Fruit fly (Drosophila melanogaster) Kc167 (cell line): ENCODE measurements around the gene Ddx1.

ENCODE experiments used
- Myc ChIP-seq: fragments of >200 bp; optimal IDR thresholded peaks from 2 replicates; lab custom pipeline; 2017; ENCODE audit warnings: missing external identifiers
- Sin3A ChIP-seq: fragments of >200 bp; optimal IDR thresholded peaks from 2 replicates; lab custom pipeline; 2018; ENCODE audit warnings: missing external identifiers
- h ChIP-seq: fragments of >200 bp; optimal IDR thresholded peaks from 3 replicates; lab custom pipeline; 2018; ENCODE audit warnings: missing external identifiers
- insv ChIP-seq: fragments of >200 bp; optimal IDR thresholded peaks from 3 replicates; lab custom pipeline; 2018; ENCODE audit warnings: missing external identifiers
- psq ChIP-seq: fragments of >200 bp; optimal IDR thresholded peaks from 2 replicates; lab custom pipeline; 2017; ENCODE audit warnings: missing external identifiers
- ttk ChIP-seq: sonication (Bioruptor generic); optimal IDR thresholded peaks from 2 replicates; lab custom pipeline; 2017; ENCODE audit warnings: missing external identifiers

Ddx1 gene

DNA sequence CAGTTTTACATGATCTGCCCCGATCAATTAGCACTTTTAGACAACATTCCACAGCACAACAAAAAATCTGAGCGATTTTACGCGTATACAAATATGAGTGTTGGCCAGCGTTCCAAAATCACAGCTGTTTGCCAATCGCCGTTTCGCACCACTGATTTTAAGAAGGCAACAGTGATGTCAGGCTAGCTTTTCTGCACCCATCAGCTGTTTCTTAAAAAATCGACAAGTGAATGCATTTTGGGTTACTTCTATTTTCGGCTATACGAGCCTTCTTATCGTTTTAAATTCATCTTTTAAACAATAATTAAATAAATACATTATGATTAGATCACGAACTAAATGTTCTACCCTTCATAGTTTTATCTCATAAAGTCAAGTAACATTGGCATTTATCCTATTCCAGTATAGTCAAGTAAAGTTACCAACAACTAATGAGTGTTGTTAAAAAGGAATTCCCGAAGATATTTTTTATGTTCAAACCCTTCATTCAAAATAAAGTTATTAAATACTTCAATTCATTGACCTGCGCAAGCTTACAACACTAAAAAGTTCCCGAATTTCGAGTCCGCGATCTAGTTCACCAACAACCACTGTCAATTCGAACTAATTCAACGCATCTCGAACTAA lies at the start of gene Ddx1, which contains the start of gene Rich:
TSS of gene Ddx1 (plus strand) at position 573 of the 627 bp plus-strand sequence.
TSS of gene Rich (minus strand) at position 125 of the 627 bp plus-strand sequence.
- TF ChIP-seq insv (lab: Kevin White, UChicago), result no peak
- no peak for TF ChIP-seq Myc (lab: Kevin White, UChicago)
- TF ChIP-seq Sin3A (lab: Kevin White, UChicago), result no peak
- no peak for TF ChIP-seq h (lab: Kevin White, UChicago)
- no peak for TF ChIP-seq ttk
- no peak for TF ChIP-seq psq (lab: Kevin White, UChicago)

DNA sequence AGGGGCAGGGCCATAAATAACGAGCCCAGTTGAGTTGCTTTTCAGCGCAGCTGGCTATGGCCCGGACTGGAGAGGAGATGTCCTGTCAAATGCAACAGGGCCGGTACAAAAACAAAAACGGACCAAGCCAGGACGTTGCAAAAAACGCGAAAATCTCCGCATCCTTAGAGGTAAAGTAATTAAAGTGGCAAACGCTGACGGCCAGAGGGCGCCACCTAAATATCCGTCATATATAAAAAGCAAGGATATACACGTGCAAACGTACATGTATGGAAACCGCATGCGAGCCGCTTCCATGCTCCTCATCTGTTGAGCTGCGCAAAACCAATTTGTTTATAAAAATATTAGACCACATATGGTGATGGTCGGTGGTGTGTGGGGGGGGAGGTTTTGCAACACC lies 48.4 kb upstream of the Ddx1 start:
- TF ChIP-seq Myc (lab: Kevin White, UChicago), result no peak
- TF ChIP-seq insv (lab: Kevin White, UChicago), result no peak
- no peak for TF ChIP-seq h (lab: Kevin White, UChicago)
- no peak for TF ChIP-seq ttk

DNA sequence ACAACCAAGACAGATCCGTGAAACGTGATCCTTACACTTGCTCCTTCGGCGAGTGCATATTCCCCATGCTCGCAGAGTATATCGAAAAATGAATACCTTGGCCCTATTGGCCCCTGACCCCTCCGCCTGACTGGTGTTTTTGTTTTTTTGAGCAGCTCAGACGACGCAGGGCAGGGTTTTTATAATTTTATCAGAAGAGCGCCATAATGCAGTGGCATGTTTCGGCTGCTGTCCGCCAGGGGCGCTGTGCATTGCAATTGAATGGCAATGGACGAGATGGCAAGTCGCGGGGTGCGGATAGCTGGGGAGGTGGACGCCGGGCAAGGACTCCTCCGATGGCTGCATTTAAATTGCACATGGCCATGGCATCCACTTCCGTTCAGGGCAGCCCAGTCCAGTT lies 40.1 kb upstream of the Ddx1 start:
- TF ChIP-seq psq (lab: Kevin White, UChicago) (no peak), Myc (lab: Kevin White, UChicago) (no peak), h (lab: Kevin White, UChicago) (no peak), Sin3A (lab: Kevin White, UChicago) (no peak), insv (lab: Kevin White, UChicago) (no peak), ttk (no peak)

DNA sequence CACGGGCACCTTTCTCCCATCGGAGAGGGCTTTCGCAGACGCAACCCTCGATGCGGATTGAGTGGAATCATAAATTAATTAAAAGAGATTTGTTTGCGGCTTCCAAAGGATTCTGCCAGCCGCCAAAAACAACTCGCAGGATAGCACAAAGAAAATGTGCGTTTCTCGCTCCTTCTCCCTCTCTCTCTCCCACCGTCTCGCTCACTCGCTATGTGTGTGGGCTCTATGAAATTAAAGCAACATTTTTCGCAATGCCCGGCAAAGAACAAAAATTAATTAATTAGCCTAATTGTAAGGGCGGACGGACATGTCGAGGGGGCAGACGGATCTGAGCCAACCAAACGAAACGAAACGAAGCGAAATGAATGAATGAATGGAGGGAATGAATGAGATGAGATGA lies 25.5 kb upstream of the Ddx1 start:
- TF ChIP-seq insv (lab: Kevin White, UChicago) (no peak), psq (lab: Kevin White, UChicago) (no peak), Myc (lab: Kevin White, UChicago) (no peak), Sin3A (lab: Kevin White, UChicago) (no peak), ttk (no peak), h (lab: Kevin White, UChicago) (no peak)

DNA sequence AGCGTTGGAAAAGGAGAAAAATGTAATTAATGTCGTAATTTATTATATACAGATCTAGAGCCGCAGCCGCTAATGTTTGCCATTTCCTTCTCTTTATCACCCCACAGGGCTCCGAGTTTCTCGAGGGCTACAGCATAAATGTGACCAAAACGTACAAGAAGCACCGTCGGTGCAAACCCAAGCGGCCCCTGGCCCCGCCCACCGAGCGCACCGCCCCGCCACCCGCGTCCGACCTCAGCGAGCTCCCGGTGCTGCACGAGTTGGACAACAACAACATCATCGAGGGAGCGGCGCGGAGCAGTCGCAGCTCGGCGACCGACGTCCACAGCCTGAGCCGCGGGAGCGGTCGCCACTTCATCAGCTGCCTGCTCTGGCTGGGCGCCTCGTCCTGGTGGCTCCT lies 20.9 kb upstream of the Ddx1 start:
- TF ChIP-seq insv (lab: Kevin White, UChicago) (no peak), psq (lab: Kevin White, UChicago) (no peak), h (lab: Kevin White, UChicago) (no peak), ttk (no peak), Myc (lab: Kevin White, UChicago) (no peak), Sin3A (lab: Kevin White, UChicago) (no peak)

DNA sequence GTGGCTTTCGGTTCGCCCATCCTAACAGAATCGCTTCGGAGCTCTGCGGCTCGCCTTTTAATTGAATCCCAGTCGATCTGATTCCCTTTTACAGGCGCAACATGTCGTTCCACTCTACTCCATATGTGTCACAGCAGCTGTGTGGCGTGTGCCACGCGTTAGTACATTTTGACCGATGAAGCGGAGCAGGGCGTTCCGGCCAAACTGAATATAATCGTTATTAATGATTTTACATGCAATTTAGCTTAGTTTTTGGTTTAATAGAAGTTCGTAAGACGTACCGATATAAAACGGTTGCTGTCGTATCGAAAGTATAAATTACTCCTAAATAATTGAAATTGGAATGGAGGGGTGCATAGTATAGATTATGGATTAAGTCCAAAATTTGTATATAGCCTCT lies 3.4 kb downstream of the Ddx1 start, which contains the start of gene CG11523:
TSS of gene CG11523 (minus strand) at position 145 of the 400 bp plus-strand sequence.
- no peak for TF ChIP-seq insv (lab: Kevin White, UChicago)
- no peak for TF ChIP-seq ttk

DNA sequence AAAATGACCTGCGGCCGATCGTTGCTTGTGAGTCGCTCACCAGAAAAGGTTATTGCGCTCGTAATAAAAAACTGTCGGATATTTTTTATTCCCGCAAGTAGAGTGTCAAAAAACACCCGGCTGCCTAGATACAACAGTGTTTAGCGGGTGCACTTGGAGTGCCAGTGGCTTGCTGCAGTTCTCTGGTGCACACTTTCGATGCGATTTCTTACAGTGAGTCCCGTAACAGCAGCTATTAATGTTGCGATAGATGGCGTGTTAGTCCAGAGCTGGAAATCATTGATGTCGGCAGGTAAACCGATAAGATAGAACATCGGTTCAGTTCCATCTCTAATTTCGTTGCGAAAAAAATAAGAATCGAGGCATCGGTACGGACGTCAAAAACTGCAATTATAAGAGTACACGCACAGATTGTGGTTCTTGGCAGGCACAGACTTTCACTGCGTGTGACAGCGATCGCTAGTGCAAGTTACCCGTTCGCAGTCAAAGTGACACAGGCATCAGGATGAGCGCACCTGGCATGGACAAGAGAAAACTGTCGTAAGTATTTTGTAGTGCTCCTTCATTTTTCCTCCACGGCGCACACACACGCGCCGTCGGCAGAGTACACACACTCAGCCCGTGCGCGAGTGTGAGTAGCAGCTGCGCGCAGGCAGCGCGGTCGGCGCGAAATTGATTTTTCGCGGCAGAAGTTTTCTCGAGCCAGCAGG lies 4.2 kb downstream of the Ddx1 start, which contains the start of gene Csp:
TSS of gene Csp (plus strand) at position 135 of the 710 bp plus-strand sequence.
- TF ChIP-seq psq (lab: Kevin White, UChicago) (no peak), h (lab: Kevin White, UChicago) (no peak), Myc (lab: Kevin White, UChicago) (no peak), ttk (no peak)

DNA sequence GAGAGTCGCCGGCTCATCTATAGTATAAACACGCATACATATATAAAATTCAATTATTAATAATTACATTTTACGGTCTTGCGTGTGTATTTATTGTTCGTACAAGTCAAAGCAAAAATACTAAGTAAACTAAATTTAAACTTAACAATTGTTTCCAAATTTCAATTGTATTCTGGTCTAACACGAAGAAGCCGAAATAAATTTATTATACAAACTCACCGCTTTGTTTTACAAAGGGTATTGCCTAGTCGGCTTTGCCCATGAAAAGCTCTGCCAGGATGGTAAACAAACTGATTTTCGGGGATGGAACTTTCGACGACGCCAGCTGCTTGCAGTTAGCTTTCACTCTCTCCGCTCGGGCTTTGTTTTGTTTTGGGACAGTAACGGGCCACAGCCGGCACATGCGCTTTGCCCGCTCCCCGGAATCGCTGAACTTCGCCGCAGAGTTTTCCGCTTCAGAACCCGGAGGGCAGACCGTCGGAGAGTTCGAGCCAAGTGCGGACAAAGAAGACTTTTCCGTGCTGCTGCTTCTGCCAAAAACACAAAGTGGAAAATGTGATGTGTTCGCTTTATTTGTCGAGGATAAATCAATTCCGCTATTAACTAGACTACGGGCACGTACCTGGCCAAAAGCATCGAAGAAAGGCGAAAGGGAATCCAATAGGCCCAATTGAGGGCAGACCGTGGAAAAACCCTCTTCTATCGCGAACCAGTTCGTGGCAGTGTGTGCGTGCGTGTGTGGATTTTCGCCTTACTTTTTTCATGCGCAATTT lies 10.5 kb downstream of the Ddx1 start, which contains the start of gene Srpk79D:
TSS of gene Srpk79D (plus strand) at position 457 of the 773 bp plus-strand sequence.
- TF ChIP-seq insv (lab: Kevin White, UChicago) (no peak), h (lab: Kevin White, UChicago) (no peak), psq (lab: Kevin White, UChicago) (no peak), Myc (lab: Kevin White, UChicago) (no peak), Sin3A (lab: Kevin White, UChicago) (no peak)

DNA sequence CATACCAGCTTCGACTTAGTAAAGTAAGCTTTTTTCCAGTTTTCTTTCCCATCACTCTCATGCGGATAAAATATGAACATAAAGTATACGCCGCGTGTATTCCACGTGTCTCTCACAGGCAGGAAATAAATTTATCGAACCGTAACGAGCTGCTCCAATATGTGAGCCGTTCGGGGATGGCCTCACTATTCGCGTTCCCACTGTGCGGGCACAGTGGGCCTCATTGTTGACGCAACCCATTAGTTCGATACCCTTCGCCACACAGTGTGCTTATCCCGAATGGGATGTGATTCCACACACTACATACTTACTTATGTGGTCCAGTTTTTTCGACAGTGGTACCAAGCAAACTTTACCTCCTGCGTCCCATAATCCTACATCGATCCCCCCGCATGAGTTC lies 12.8 kb downstream of the Ddx1 start:
- TF ChIP-seq psq (lab: Kevin White, UChicago), result no peak

DNA sequence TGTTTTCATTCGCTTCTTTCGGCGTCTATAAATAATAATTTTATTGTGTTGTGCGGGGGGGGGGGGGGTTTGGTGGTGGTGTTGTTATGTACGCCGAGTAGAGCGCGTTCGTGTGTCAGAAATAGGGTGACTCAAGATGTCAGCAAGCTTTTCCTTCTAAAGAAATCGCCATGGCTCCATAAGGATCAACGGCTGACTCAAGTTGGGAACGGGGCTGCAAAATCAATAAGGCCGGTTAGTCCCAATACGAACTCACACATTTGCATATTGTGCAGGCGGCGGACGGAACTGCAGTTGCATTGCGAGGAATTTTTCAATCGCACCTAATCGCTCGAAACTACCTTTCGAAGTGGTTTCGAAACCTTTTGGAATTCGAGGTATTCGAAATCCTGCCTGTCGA lies 13.4 kb downstream of the Ddx1 start:
- no peak for TF ChIP-seq Sin3A (lab: Kevin White, UChicago)
- TF ChIP-seq psq (lab: Kevin White, UChicago), result no peak
- TF ChIP-seq insv (lab: Kevin White, UChicago), result no peak
- TF ChIP-seq ttk, result no peak
- no peak for TF ChIP-seq Myc (lab: Kevin White, UChicago)
- no peak for TF ChIP-seq h (lab: Kevin White, UChicago)

DNA sequence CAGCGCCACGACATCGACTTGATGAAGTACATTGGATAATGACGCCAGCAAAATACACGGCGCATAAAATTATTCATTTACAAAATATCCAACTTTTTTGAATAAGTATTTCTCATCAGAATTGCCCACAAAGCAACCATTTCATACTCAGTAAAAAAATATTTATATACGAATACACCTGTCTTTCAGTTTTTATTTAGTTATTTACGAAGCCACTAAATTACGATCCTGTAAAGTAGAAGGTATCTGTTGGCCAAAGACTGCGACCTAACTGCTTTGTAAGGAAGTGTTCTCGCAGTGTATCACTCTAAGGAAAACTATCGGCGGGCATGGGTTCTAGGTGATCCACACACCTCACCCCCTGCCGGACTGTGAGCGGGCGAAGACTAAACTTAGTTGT lies 14.0 kb downstream of the Ddx1 start:
- TF ChIP-seq h (lab: Kevin White, UChicago) (no peak), psq (lab: Kevin White, UChicago) (no peak), ttk (no peak), insv (lab: Kevin White, UChicago) (no peak), Myc (lab: Kevin White, UChicago) (no peak), Sin3A (lab: Kevin White, UChicago) (no peak)
